Worm (Caenorhabditis elegans) whole organism, young adult: ENCODE data around the gene T24C2.5.
A peak's percentile ranks its signal among the peaks of the same experiment; 100 is the strongest.

Experiments used
- B0336.3 ChIP-seq: fragments of 200-800 bp; sonication (Bioruptor generic); IDR thresholded peaks from 2 replicates; pipeline ENCODE4 v1.3.6; 2022; ENCODE audit warnings: missing genetic modification characterization, missing compliant biosample characterization
- F33H1.4 ChIP-seq: fragments of 200-800 bp; sonication (Bioruptor generic); IDR thresholded peaks from 2 replicates; pipeline ENCODE4 v1.3.6; 2022; ENCODE audit warnings: missing genetic modification reagents, missing genetic modification characterization, missing compliant biosample characterization
- aptf-2 ChIP-seq: fragments of 200-800 bp; sonication (Bioruptor generic); conservative IDR thresholded peaks from 2 replicates; pipeline ENCODE4 v1.3.6; 2022; ENCODE audit warnings: missing genetic modification reagents, missing genetic modification characterization, missing compliant biosample characterization
- lin-54 ChIP-seq: fragments of 200-800 bp; sonication (Bioruptor generic); optimal IDR thresholded peaks from 2 replicates; lab custom pipeline; 2018; ENCODE audit warnings: mild to moderate bottlenecking, missing genetic modification characterization, missing compliant biosample characterization
- lsl-1 ChIP-seq: fragments of 200-800 bp; sonication (Bioruptor generic); optimal IDR thresholded peaks from 2 replicates; lab custom pipeline; 2018; ENCODE audit warnings: mild to moderate bottlenecking, missing genetic modification characterization, moderate library complexity, missing compliant biosample characterization
- mel-28 ChIP-seq: sonication (generic microtip); optimal IDR thresholded peaks from 2 replicates; lab custom pipeline; 2016; ENCODE audit warnings: borderline replicate concordance, mild to moderate bottlenecking, missing genetic modification characterization, missing compliant biosample characterization
- nfya-2 ChIP-seq: fragments of 200-800 bp; sonication (Bioruptor generic); IDR thresholded peaks from 2 replicates; pipeline ENCODE4 v1.3.6; 2022; ENCODE audit warnings: missing genetic modification reagents, missing genetic modification characterization, missing compliant biosample characterization
- rcor-1 ChIP-seq: fragments of 200-800 bp; sonication (Bioruptor generic); IDR thresholded peaks from 2 replicates; pipeline ENCODE4 v1.3.6; 2022; ENCODE audit warnings: missing genetic modification reagents, missing genetic modification characterization, missing compliant biosample characterization
- snpc-4 ChIP-seq, 5 experiments: fragments of 150-350 bp in 1 of 5; sonication (generic microtip) in 4 of 5; optimal IDR thresholded peaks; 2 replicates each; lab custom pipeline; 2014 to 2018; ENCODE audit warnings: missing genetic modification characterization in 5 of 5, missing biosample characterization in 3 of 5, antibody characterized with exemption in 2 of 5, mild to moderate bottlenecking in 2 of 5, missing compliant biosample characterization in 2 of 5, missing genotype in 2 of 5, moderate library complexity in 2 of 5, missing genetic modification reagents in 1 of 5

ce11 chrX:14539468-14539867 is 5.3 kb downstream of the T24C2.5 start:
- TF ChIP-seq B0336.3 (GFP tag; lab: Robert Waterston, UW) (no peak), mel-28 (tag; lab: Kevin White, UChicago) (no peak), nfya-2 (GFP tag; lab: Robert Waterston, UW) (no peak), snpc-4 (GFP tag; optimal IDR thresholded peaks at IDR 0.05; lab: Kevin White, UChicago) (no peak), snpc-4 (tag; optimal IDR thresholded peaks at IDR 0.05; lab: Kevin White, UChicago) (peak in 1 of 4 experiments; percentile 31), lin-54 (GFP tag; lab: Kevin White, UChicago) (no peak), lsl-1 (GFP tag; lab: Kevin White, UChicago) (no peak), aptf-2 (GFP tag; lab: Robert Waterston, UW) (no peak), F33H1.4 (no peak), rcor-1 (GFP tag; lab: Robert Waterston, UW) (no peak)
